Fruit fly (Drosophila melanogaster): ENCODE results near the gene CG6769.

DNA sequence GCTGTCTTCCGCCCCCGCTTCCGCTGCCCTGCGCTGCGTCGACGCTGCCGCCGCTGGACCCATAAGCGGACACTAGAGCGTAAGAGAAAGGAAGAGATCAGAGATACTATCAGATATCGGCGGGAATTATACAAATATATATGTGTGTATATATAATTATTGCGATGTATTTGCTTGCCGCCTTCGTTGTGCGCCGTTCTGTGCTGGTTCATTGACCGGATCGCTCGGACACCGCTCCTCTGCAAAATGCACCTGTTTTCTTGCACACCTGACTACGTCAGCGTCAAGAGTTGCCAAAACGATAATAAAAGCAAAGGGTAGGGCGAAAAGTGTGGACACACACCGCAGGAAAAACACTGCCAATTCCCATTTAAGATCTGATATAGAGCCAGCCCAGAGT, 12.5 kb downstream of the CG6769 start:
- no peak for TF ChIP-seq usp (GFP tag; optimal IDR thresholded peaks at IDR 0.05)
- TF ChIP-seq emc (GFP tag; optimal IDR thresholded peaks at IDR 0.05) = no peak
- TF ChIP-seq tin (GFP tag; optimal IDR thresholded peaks at IDR 0.05) = no peak
- no peak for TF ChIP-seq CG9609 (GFP tag; optimal IDR thresholded peaks at IDR 0.05)
- TF ChIP-seq gro (GFP tag; optimal IDR thresholded peaks at IDR 0.05) = no peak

Data from whole organism, embryonic.